Fruit fly (Drosophila melanogaster) Kc167 (cell line): ENCODE data around the gene CG13606.

Experiments used
- Myc ChIP-seq: fragments of >200 bp; optimal IDR thresholded peaks from 2 replicates; lab custom pipeline; 2017; ENCODE audit warnings: missing external identifiers
- Sin3A ChIP-seq: fragments of >200 bp; optimal IDR thresholded peaks from 2 replicates; lab custom pipeline; 2018; ENCODE audit warnings: missing external identifiers
- h ChIP-seq: fragments of >200 bp; optimal IDR thresholded peaks from 3 replicates; lab custom pipeline; 2018; ENCODE audit warnings: missing external identifiers
- insv ChIP-seq: fragments of >200 bp; optimal IDR thresholded peaks from 3 replicates; lab custom pipeline; 2018; ENCODE audit warnings: missing external identifiers
- psq ChIP-seq: fragments of >200 bp; optimal IDR thresholded peaks from 2 replicates; lab custom pipeline; 2017; ENCODE audit warnings: missing external identifiers
- ttk ChIP-seq: sonication (Bioruptor generic); optimal IDR thresholded peaks from 2 replicates; lab custom pipeline; 2017; ENCODE audit warnings: missing external identifiers

CG13606 gene

dm6 chr3R:24150103-24150502 is 22.3 kb upstream of the CG13606 start, which contains the start of gene p38c:
p38c (minus strand) TSS chr3R:24150203.
- TF ChIP-seq ttk (lab: Kevin White, UChicago), result no peak
- TF ChIP-seq insv (lab: Kevin White, UChicago), result no peak
- no peak for TF ChIP-seq psq (lab: Kevin White, UChicago)
- TF ChIP-seq Sin3A (lab: Kevin White, UChicago), result no peak
- TF ChIP-seq Myc (lab: Kevin White, UChicago), result no peak
- no peak for TF ChIP-seq h (lab: Kevin White, UChicago)

dm6 chr3R:24151924-24152809 is 20.3 kb upstream of the CG13606 start, which contains the start of the genes p38a and CG6178:
p38a (minus strand) TSS chr3R:24152321.
CG6178 (plus strand) TSS chr3R:24152347.
- TF ChIP-seq h (lab: Kevin White, UChicago) (no peak), Sin3A (lab: Kevin White, UChicago) (no peak), ttk (lab: Kevin White, UChicago) (no peak), Myc (lab: Kevin White, UChicago) (no peak), psq (lab: Kevin White, UChicago) (no peak)

- TF ChIP-seq h (lab: Kevin White, UChicago) (no peak), ttk (lab: Kevin White, UChicago) (no peak), Sin3A (lab: Kevin White, UChicago) (no peak), insv (lab: Kevin White, UChicago) (no peak), psq (lab: Kevin White, UChicago) (no peak), Myc (lab: Kevin White, UChicago) (no peak)
These were observed 11.1 kb upstream of the CG13606 start, which contains the start of the genes Myo95E and TBC1d7 for dm6 chr3R:24161173-24161811. Myo95E (minus strand) TSS chr3R:24161498. TBC1d7 (plus strand) TSS chr3R:24161727.

dm6 chr3R:24162774-24163555 is 9.5 kb upstream of the CG13606 start, which contains the start of gene mRpS24:
mRpS24 (minus strand) TSS chr3R:24163545.
- TF ChIP-seq Sin3A (lab: Kevin White, UChicago), result no peak
- no peak for TF ChIP-seq h (lab: Kevin White, UChicago)
- TF ChIP-seq psq (lab: Kevin White, UChicago), result no peak
- TF ChIP-seq insv (lab: Kevin White, UChicago), result no peak
- no peak for TF ChIP-seq ttk (lab: Kevin White, UChicago)
- no peak for TF ChIP-seq Myc (lab: Kevin White, UChicago)

- TF ChIP-seq h (lab: Kevin White, UChicago), result no peak
- no peak for TF ChIP-seq Myc (lab: Kevin White, UChicago)
- no peak for TF ChIP-seq ttk (lab: Kevin White, UChicago)
- no peak for TF ChIP-seq psq (lab: Kevin White, UChicago)
- TF ChIP-seq insv (lab: Kevin White, UChicago), result no peak
- TF ChIP-seq Sin3A (lab: Kevin White, UChicago), result no peak
These were observed 8.8 kb upstream of the CG13606 start, which contains the start of gene Apc2 for dm6 chr3R:24163556-24164022. Apc2 (plus strand) TSS chr3R:24163966.

- TF ChIP-seq Sin3A (lab: Kevin White, UChicago) (no peak), ttk (lab: Kevin White, UChicago) (no peak), psq (lab: Kevin White, UChicago) (no peak), Myc (lab: Kevin White, UChicago) (no peak), h (lab: Kevin White, UChicago) (no peak), insv (lab: Kevin White, UChicago) (no peak)
These were observed 3.1 kb upstream of the CG13606 start, which contains the start of gene CG5510 for dm6 chr3R:24169362-24169761. CG5510 (minus strand) TSS chr3R:24169562.

- no peak for TF ChIP-seq psq (lab: Kevin White, UChicago)
- TF ChIP-seq Myc (lab: Kevin White, UChicago), result no peak
- no peak for TF ChIP-seq insv (lab: Kevin White, UChicago)
- TF ChIP-seq h (lab: Kevin White, UChicago), result no peak
- TF ChIP-seq ttk (lab: Kevin White, UChicago), result no peak
- no peak for TF ChIP-seq Sin3A (lab: Kevin White, UChicago)
These were observed 13.8 kb downstream of the CG13606 start, which contains the start of gene mora for dm6 chr3R:24186188-24186587. mora (plus strand) TSS chr3R:24186359.

- TF ChIP-seq insv (lab: Kevin White, UChicago), result no peak
- no peak for TF ChIP-seq psq (lab: Kevin White, UChicago)
- no peak for TF ChIP-seq h (lab: Kevin White, UChicago)
- no peak for TF ChIP-seq Sin3A (lab: Kevin White, UChicago)
- TF ChIP-seq Myc (lab: Kevin White, UChicago), result no peak
- TF ChIP-seq ttk (lab: Kevin White, UChicago), result no peak
These were observed 16.2 kb downstream of the CG13606 start, which contains the start of gene CG5515 for dm6 chr3R:24188619-24189018. CG5515 (minus strand) TSS chr3R:24188896.

- TF ChIP-seq Myc (lab: Kevin White, UChicago) (no peak), insv (lab: Kevin White, UChicago) (no peak), psq (lab: Kevin White, UChicago) (no peak), h (lab: Kevin White, UChicago) (no peak), Sin3A (lab: Kevin White, UChicago) (no peak), ttk (lab: Kevin White, UChicago) (no peak)
These were observed 21.0 kb downstream of the CG13606 start, which contains the start of the genes SMC6 and CG6204 for dm6 chr3R:24193373-24193879. SMC6 (minus strand) TSS chr3R:24193423. CG6204 (plus strand) TSS chr3R:24193832.
